Fruit fly (Drosophila melanogaster): ENCODE results near the gene LysRS.

dm6 chrX:9580544-9580943 is 28.1 kb downstream of the LysRS start:
- TF ChIP-seq CG8478 (optimal IDR thresholded peaks at IDR 0.05) (no peak), CTCF (optimal IDR thresholded peaks at IDR 0.05) (no peak)
